Fruit fly (Drosophila melanogaster) whole organism, embryonic: ENCODE measurements around the gene ClpX.

Experiments used
- CG1602 ChIP-seq: fragments of 200-800 bp; sonication (Bioruptor generic); optimal IDR thresholded peaks from 3 replicates; lab custom pipeline; 2016; ENCODE audit warnings: missing biosample characterization, missing genetic modification characterization
- CG17186 ChIP-seq: fragments of 200-800 bp; sonication (Bioruptor generic); optimal IDR thresholded peaks from 3 replicates; lab custom pipeline; 2017; ENCODE audit warnings: missing biosample characterization, missing genetic modification reagents, missing genetic modification characterization
- CG3726 ChIP-seq: fragments of 200-800 bp; sonication (Bioruptor generic); IDR thresholded peaks from 3 replicates; pipeline ENCODE4, ENCODE4 v1.3.6; 2022; ENCODE audit warnings: missing biosample characterization, missing genetic modification characterization
- CG3847 ChIP-seq: fragments of 200-800 bp; sonication (Bioruptor generic); IDR thresholded peaks from 2 replicates; pipeline ENCODE4 v1.3.6; 2022; ENCODE audit warnings: missing biosample characterization, missing genetic modification characterization
- H2.0 ChIP-seq: fragments of 200-800 bp; sonication (Bioruptor generic); IDR thresholded peaks from 2 replicates; pipeline ENCODE4 v1.3.6; 2022; ENCODE audit warnings: missing biosample characterization, missing genetic modification characterization
- Kr ChIP-seq: fragments of 200-800 bp; sonication (Bioruptor generic); optimal IDR thresholded peaks from 2 replicates; lab custom pipeline; 2017; ENCODE audit warnings: missing biosample characterization, mild to moderate bottlenecking, missing genetic modification characterization
- Stat92E ChIP-seq, 3 experiments: fragments of >200 bp in 2 of 3; fragments of 200-800 bp in 1 of 3; sonication (Bioruptor generic) in 1 of 3; optimal IDR thresholded peaks; 2 replicates each; lab custom pipeline; 2017 to 2019; ENCODE audit warnings: missing biosample characterization in 3 of 3, missing genetic modification characterization in 3 of 3, mild to moderate bottlenecking in 1 of 3, moderate library complexity in 1 of 3
- kay ChIP-seq: fragments of 200-800 bp; sonication (Bioruptor generic); optimal IDR thresholded peaks from 2 replicates; lab custom pipeline; 2016; ENCODE audit warnings: missing biosample characterization, missing genetic modification characterization

DNA sequence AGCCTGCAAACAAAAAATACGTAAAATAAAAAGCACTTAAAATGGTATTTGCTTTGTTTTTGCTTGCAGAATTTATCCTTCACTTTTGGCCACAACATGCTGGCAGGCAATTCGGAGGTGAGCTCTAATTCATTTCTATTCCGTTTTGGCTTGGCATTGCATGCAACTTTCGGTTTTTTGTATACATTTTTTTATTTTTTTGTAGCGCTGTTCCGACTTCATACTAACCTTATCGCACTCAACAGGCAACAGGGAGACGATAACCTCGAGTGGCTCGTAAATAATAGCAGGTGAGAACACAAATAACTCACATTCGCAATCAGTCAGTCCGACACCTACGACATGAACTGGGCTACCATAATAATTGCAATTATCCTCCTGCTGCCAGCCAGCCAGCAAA is 44.7 kb upstream of the ClpX start, which contains the start of gene CG4783:
- TF ChIP-seq H2.0 (GFP tag; lab: Robert Waterston, UW) (no peak), Stat92E (GFP tag; optimal IDR thresholded peaks at IDR 0.05; lab: Kevin White, UChicago) (no peak), CG3726 (GFP tag; lab: Robert Waterston, UW) (no peak), CG3847 (GFP tag; lab: Robert Waterston, UW) (no peak), kay (GFP tag; lab: Kevin White, UChicago) (no peak), Kr (GFP tag; lab: Kevin White, UChicago) (no peak), CG1602 (GFP tag; lab: Kevin White, UChicago) (no peak), CG17186 (GFP tag; lab: Kevin White, UChicago) (no peak)
